Fruit fly (Drosophila melanogaster) whole organism, embryonic: ENCODE data around the gene stg.

ENCODE experiments used
- Atf-2 ChIP-seq: fragments of 200-800 bp; sonication (Bioruptor generic); optimal IDR thresholded peaks from 2 replicates; lab custom pipeline; 2016; ENCODE audit warnings: missing biosample characterization, missing genetic modification characterization
- Bteb2 ChIP-seq: fragments of 200-800 bp; sonication (Bioruptor generic); optimal IDR thresholded peaks from 2 replicates; lab custom pipeline; 2016; ENCODE audit warnings: missing biosample characterization, missing genetic modification characterization
- CG11093 ChIP-seq: fragments of 200-800 bp; sonication (Bioruptor generic); IDR thresholded peaks from 3 replicates; pipeline ENCODE4 v1.3.6; 2022; ENCODE audit warnings: missing biosample characterization, missing genetic modification characterization
- CG12071 ChIP-seq: fragments of 200-800 bp; sonication (Bioruptor generic); optimal IDR thresholded peaks from 3 replicates; lab custom pipeline; 2018; ENCODE audit warnings: missing biosample characterization, mild to moderate bottlenecking, missing genetic modification characterization
- CG12155 ChIP-seq: fragments of 200-800 bp; sonication (Bioruptor generic); optimal IDR thresholded peaks from 3 replicates; lab custom pipeline; 2016; ENCODE audit warnings: missing biosample characterization, missing genetic modification characterization
- CG12744 ChIP-seq: fragments of 200-800 bp; sonication (Bioruptor generic); optimal IDR thresholded peaks from 2 replicates; lab custom pipeline; 2016; ENCODE audit warnings: missing biosample characterization, missing genetic modification characterization
- CG13287 ChIP-seq: fragments of 200-800 bp; sonication (Bioruptor generic); IDR thresholded peaks from 2 replicates; pipeline ENCODE4 v1.3.6; 2022; ENCODE audit warnings: missing biosample characterization, missing genetic modification characterization; ENCODE audit not compliant: partially characterized antibody
- CG14710 ChIP-seq: fragments of 200-800 bp; sonication (Bioruptor generic); optimal IDR thresholded peaks from 3 replicates; lab custom pipeline; 2019; ENCODE audit warnings: missing biosample characterization, mild to moderate bottlenecking, missing genetic modification characterization, moderate library complexity
- CG15479 ChIP-seq: fragments of 200-800 bp; sonication (Bioruptor generic); optimal IDR thresholded peaks from 3 replicates; lab custom pipeline; 2019; ENCODE audit warnings: missing biosample characterization, mild to moderate bottlenecking, missing genetic modification characterization, moderate library complexity
- CG1602 ChIP-seq: fragments of 200-800 bp; sonication (Bioruptor generic); optimal IDR thresholded peaks from 3 replicates; lab custom pipeline; 2016; ENCODE audit warnings: missing biosample characterization, missing genetic modification characterization
- CG17328 ChIP-seq: fragments of 200-800 bp; sonication (Bioruptor generic); IDR thresholded peaks from 2 replicates; pipeline ENCODE4 v1.3.6; 2022; ENCODE audit warnings: missing biosample characterization, missing genetic modification characterization
- CG17829 ChIP-seq: fragments of 200-800 bp; optimal IDR thresholded peaks from 2 replicates; lab custom pipeline; 2019; ENCODE audit warnings: missing biosample characterization, mild to moderate bottlenecking, missing genetic modification characterization, moderate library complexity
- CG2199 ChIP-seq: fragments of 200-800 bp; sonication (Bioruptor generic); IDR thresholded peaks from 3 replicates; pipeline ENCODE4 v1.3.6; 2022; ENCODE audit warnings: missing biosample characterization, missing genetic modification characterization
- CG30020 ChIP-seq: fragments of 200-800 bp; optimal IDR thresholded peaks from 2 replicates; lab custom pipeline; 2019; ENCODE audit warnings: missing biosample characterization, mild to moderate bottlenecking, missing genetic modification characterization, moderate library complexity
- CG6254 ChIP-seq: fragments of 200-800 bp; sonication (Bioruptor generic); optimal IDR thresholded peaks from 3 replicates; lab custom pipeline; 2017; ENCODE audit warnings: mild to moderate bottlenecking, missing biosample characterization, missing genetic modification reagents, missing genetic modification characterization
- CG6689 ChIP-seq: fragments of 200-800 bp; sonication (Bioruptor generic); IDR thresholded peaks from 2 replicates; pipeline ENCODE4 v1.3.6; 2022; ENCODE audit warnings: missing biosample characterization, missing genetic modification characterization
- CG6791 ChIP-seq: fragments of 200-800 bp; sonication (Bioruptor generic); IDR thresholded peaks from 3 replicates; pipeline ENCODE4 v1.3.6; 2022; ENCODE audit warnings: missing biosample characterization, missing genetic modification characterization; ENCODE audit not compliant: partially characterized antibody
- CG6813 ChIP-seq: fragments of 200-800 bp; sonication (Bioruptor generic); optimal IDR thresholded peaks from 2 replicates; lab custom pipeline; 2017; ENCODE audit warnings: missing biosample characterization, missing genetic modification characterization, mild to moderate bottlenecking, moderate library complexity, missing genetic modification reagents
- CG6854 ChIP-seq: fragments of 200-800 bp; sonication (Bioruptor generic); optimal IDR thresholded peaks from 3 replicates; lab custom pipeline; 2017; ENCODE audit warnings: missing biosample characterization, mild to moderate bottlenecking, missing genetic modification characterization
- CG7745 ChIP-seq: fragments of 200-800 bp; sonication (Bioruptor generic); optimal IDR thresholded peaks from 2 replicates; lab custom pipeline; 2018; ENCODE audit warnings: missing biosample characterization, mild to moderate bottlenecking, missing genetic modification characterization, moderate library complexity
- CG9215 ChIP-seq: fragments of 200-800 bp; sonication (Bioruptor generic); IDR thresholded peaks from 2 replicates; pipeline ENCODE4 v1.3.6; 2022; ENCODE audit warnings: missing biosample characterization, missing genetic modification characterization
- CG9437 ChIP-seq: fragments of 200-800 bp; sonication (Bioruptor generic); optimal IDR thresholded peaks from 2 replicates; lab custom pipeline; 2018; ENCODE audit warnings: missing biosample characterization, mild to moderate bottlenecking, missing genetic modification characterization
- Deaf1 ChIP-seq: fragments of 200-800 bp; optimal IDR thresholded peaks from 3 replicates; lab custom pipeline; 2019; ENCODE audit warnings: missing biosample characterization, mild to moderate bottlenecking, missing genetic modification characterization, moderate library complexity
- Dref ChIP-seq: fragments of 200-800 bp; sonication (Bioruptor generic); IDR thresholded peaks from 2 replicates; pipeline ENCODE4 v1.3.6; 2022; ENCODE audit warnings: missing biosample characterization, missing genetic modification characterization
- Ets97D ChIP-seq: fragments of 200-800 bp; sonication (Bioruptor generic); optimal IDR thresholded peaks from 3 replicates; lab custom pipeline; 2016; ENCODE audit warnings: missing biosample characterization, missing genetic modification characterization
- GATAe ChIP-seq: fragments of 200-800 bp; sonication (Bioruptor generic); conservative IDR thresholded peaks from 2 replicates; pipeline ENCODE4 v1.3.6; 2022; ENCODE audit warnings: missing biosample characterization, missing genetic modification characterization
- Hmr ChIP-seq: fragments of 200-800 bp; sonication (Bioruptor generic); optimal IDR thresholded peaks from 3 replicates; lab custom pipeline; 2017; ENCODE audit warnings: mild to moderate bottlenecking, missing biosample characterization, missing genetic modification reagents, missing genetic modification characterization
- Kr ChIP-seq: fragments of 200-800 bp; sonication (Bioruptor generic); optimal IDR thresholded peaks from 2 replicates; lab custom pipeline; 2017; ENCODE audit warnings: missing biosample characterization, mild to moderate bottlenecking, missing genetic modification characterization
- Mes4 ChIP-seq: fragments of 200-800 bp; sonication (Bioruptor generic); optimal IDR thresholded peaks from 2 replicates; lab custom pipeline; 2016; ENCODE audit warnings: missing biosample characterization, missing genetic modification characterization
- NC2α ChIP-seq: fragments of 200-800 bp; sonication (Bioruptor generic); optimal IDR thresholded peaks from 2 replicates; lab custom pipeline; 2016; ENCODE audit warnings: missing biosample characterization, missing genetic modification characterization
- Sry-β ChIP-seq: fragments of 200-800 bp; sonication (Bioruptor generic); optimal IDR thresholded peaks from 2 replicates; lab custom pipeline; 2018; ENCODE audit warnings: missing biosample characterization, mild to moderate bottlenecking, missing genetic modification characterization, moderate library complexity
- TFAM ChIP-seq: fragments of 200-800 bp; sonication (Bioruptor generic); optimal IDR thresholded peaks from 2 replicates; lab custom pipeline; 2017; ENCODE audit warnings: missing biosample characterization, missing genetic modification characterization, inconsistent platforms
- chif ChIP-seq, 2 experiments: fragments of 200-800 bp; sonication (Bioruptor generic); optimal IDR thresholded peaks; 3 replicates each; lab custom pipeline; 2016; ENCODE audit warnings: missing biosample characterization in 2 of 2, missing genetic modification characterization in 2 of 2
- ci ChIP-seq: fragments of 200-800 bp; sonication (Bioruptor generic); IDR thresholded peaks from 3 replicates; pipeline ENCODE4 v1.3.6; 2022; ENCODE audit warnings: missing biosample characterization, missing genetic modification characterization
- da ChIP-seq: fragments of 200-800 bp; sonication (Bioruptor generic); optimal IDR thresholded peaks from 2 replicates; lab custom pipeline; 2016; ENCODE audit warnings: missing biosample characterization, missing genetic modification characterization
- dysf ChIP-seq: fragments of 200-800 bp; sonication (Bioruptor generic); IDR thresholded peaks from 3 replicates; pipeline ENCODE4 v1.3.6; 2022; ENCODE audit warnings: missing biosample characterization, missing genetic modification characterization
- fu2 ChIP-seq: fragments of 200-800 bp; sonication (Bioruptor generic); optimal IDR thresholded peaks from 2 replicates; lab custom pipeline; 2016; ENCODE audit warnings: missing biosample characterization, missing genetic modification characterization
- grau ChIP-seq: fragments of 200-800 bp; optimal IDR thresholded peaks from 3 replicates; lab custom pipeline; 2019; ENCODE audit warnings: missing biosample characterization, mild to moderate bottlenecking, missing genetic modification characterization, moderate library complexity
- gsb ChIP-seq: fragments of 200-800 bp; sonication (Bioruptor generic); IDR thresholded peaks from 2 replicates; pipeline ENCODE4 v1.3.6; 2022; ENCODE audit warnings: missing biosample characterization, missing genetic modification characterization
- nmo ChIP-seq: fragments of 200-800 bp; sonication (Bioruptor generic); optimal IDR thresholded peaks from 2 replicates; lab custom pipeline; 2018; ENCODE audit warnings: missing biosample characterization, mild to moderate bottlenecking, missing genetic modification characterization, moderate library complexity
- otp ChIP-seq: fragments of 200-800 bp; sonication (Bioruptor generic); IDR thresholded peaks from 3 replicates; pipeline ENCODE4, ENCODE4 v1.3.6; 2022; ENCODE audit warnings: missing biosample characterization, missing genetic modification characterization
- pan ChIP-seq, 4 experiments: fragments of >200 bp in 3 of 4; fragments of 200-800 bp in 1 of 4; sonication (Bioruptor generic) in 1 of 4; optimal IDR thresholded peaks in 3 of 4; IDR thresholded peaks in 1 of 4; 2 replicates each; pipeline versions ENCODE4 v1.3.6 to Lab custom; 2017 to 2022; ENCODE audit warnings: missing biosample characterization in 2 of 4, missing genetic modification characterization in 2 of 4, mixed read lengths in 1 of 4
- pb ChIP-seq: fragments of 200-800 bp; sonication (Bioruptor generic); optimal IDR thresholded peaks from 3 replicates; lab custom pipeline; 2016; ENCODE audit warnings: missing biosample characterization, missing genetic modification characterization
- shn ChIP-seq: fragments of 200-800 bp; sonication (Bioruptor generic); optimal IDR thresholded peaks from 3 replicates; lab custom pipeline; 2016; ENCODE audit warnings: missing biosample characterization, missing genetic modification characterization
- sima ChIP-seq: fragments of 200-800 bp; sonication (Bioruptor generic); optimal IDR thresholded peaks from 2 replicates; lab custom pipeline; 2016; ENCODE audit warnings: missing biosample characterization, missing genetic modification characterization
- sisA ChIP-seq: fragments of 200-800 bp; sonication (Bioruptor generic); IDR thresholded peaks from 2 replicates; pipeline ENCODE4 v1.3.6; 2022; ENCODE audit warnings: missing biosample characterization, missing genetic modification characterization
- sr ChIP-seq: fragments of 200-800 bp; sonication (Bioruptor generic); IDR thresholded peaks from 3 replicates; pipeline ENCODE4 v1.3.6; 2022; ENCODE audit warnings: missing biosample characterization, missing genetic modification characterization
- trh ChIP-seq: fragments of 200-800 bp; sonication (Bioruptor generic); optimal IDR thresholded peaks from 2 replicates; lab custom pipeline; 2016; ENCODE audit warnings: missing biosample characterization, missing genetic modification characterization
- unc-4 ChIP-seq: fragments of 200-800 bp; sonication (Bioruptor generic); IDR thresholded peaks from 2 replicates; pipeline ENCODE4 v1.3.6; 2022; ENCODE audit warnings: missing biosample characterization, missing genetic modification characterization; ENCODE audit not compliant: partially characterized antibody
- vvl ChIP-seq: fragments of 200-800 bp; sonication (Bioruptor generic); IDR thresholded peaks from 2 replicates; pipeline ENCODE4 v1.3.6; 2022; ENCODE audit warnings: missing biosample characterization, missing genetic modification characterization
- wor ChIP-seq: fragments of 200-800 bp; sonication (Bioruptor generic); IDR thresholded peaks from 2 replicates; pipeline ENCODE4 v1.3.6; 2022; ENCODE audit warnings: missing biosample characterization, missing genetic modification characterization

Gene stg

DNA sequence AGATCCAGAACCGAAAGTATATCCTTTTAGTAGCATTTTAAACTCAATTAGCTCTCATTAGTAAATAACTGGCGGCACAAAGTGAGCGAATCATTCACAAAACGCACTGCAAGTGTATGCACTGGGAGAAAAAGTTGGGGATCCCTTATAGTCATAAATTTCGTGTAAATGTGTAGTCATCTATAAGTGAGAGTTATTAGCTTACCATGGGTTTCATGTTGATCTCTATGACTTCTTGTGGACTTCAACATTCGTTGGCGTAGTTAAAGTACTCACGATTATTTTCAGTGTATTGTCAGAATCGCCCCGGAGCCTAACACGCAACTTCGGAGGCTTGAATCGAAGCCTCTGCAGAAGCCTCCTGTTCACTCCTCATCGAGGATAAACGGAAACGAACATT is 21.4 kb upstream of the stg start (continued):
- peak; percentile 11 for TF ChIP-seq Mes4 (GFP tag; lab: Kevin White, UChicago)
- TF ChIP-seq CG9437 (GFP tag; lab: Kevin White, UChicago), result no peak
- no peak for TF ChIP-seq NC2α (GFP tag; lab: Kevin White, UChicago)
- no peak for TF ChIP-seq CG2199 (GFP tag; lab: Robert Waterston, UW)
- no peak for TF ChIP-seq CG11093 (GFP tag; lab: Robert Waterston, UW)
- TF ChIP-seq Ets97D, result no peak
- no peak for TF ChIP-seq Hmr (GFP tag; lab: Kevin White, UChicago)
- no peak for TF ChIP-seq gsb
- TF ChIP-seq CG30020 (tag; lab: Kevin White, UChicago), result no peak
- no peak for TF ChIP-seq CG6791 (GFP tag; lab: Robert Waterston, UW)
- no peak for TF ChIP-seq CG12071 (GFP tag; lab: Kevin White, UChicago)
- TF ChIP-seq shn (GFP tag; lab: Kevin White, UChicago), result peak; percentile 11
- no peak for TF ChIP-seq CG6854 (GFP tag; lab: Kevin White, UChicago)
- TF ChIP-seq CG17829 (tag; lab: Kevin White, UChicago), result peak; percentile 51
- peak; percentile 19 for TF ChIP-seq grau
- peak in 1 of 2 experiments; percentile 58 for TF ChIP-seq chif (GFP tag; optimal IDR thresholded peaks at IDR 0.05; lab: Kevin White, UChicago)
- no peak for TF ChIP-seq trh (GFP tag; lab: Kevin White, UChicago)
- TF ChIP-seq CG7745, result no peak
- TF ChIP-seq otp, result no peak
- no peak for TF ChIP-seq CG6813
- TF ChIP-seq sima (GFP tag; lab: Kevin White, UChicago), result no peak
- no peak for TF ChIP-seq pb (GFP tag; lab: Kevin White, UChicago)
- peak; percentile 47 for TF ChIP-seq Atf-2
- no peak for TF ChIP-seq unc-4 (GFP tag; lab: Robert Waterston, UW)
- peak; percentile 42 for TF ChIP-seq Kr (GFP tag; lab: Kevin White, UChicago)
- TF ChIP-seq CG9215 (GFP tag; lab: Robert Waterston, UW), result no peak
- no peak for TF ChIP-seq Bteb2
- TF ChIP-seq dysf (GFP tag; lab: Robert Waterston, UW), result no peak
- no peak for TF ChIP-seq CG13287
- no peak for TF ChIP-seq GATAe (GFP tag; lab: Robert Waterston, UW)
- TF ChIP-seq nmo (GFP tag; lab: Kevin White, UChicago), result peak; percentile 30
- peak; percentile 28 for TF ChIP-seq CG14710 (tag; lab: Kevin White, UChicago)
- TF ChIP-seq CG15479 (GFP tag; lab: Kevin White, UChicago), result no peak
- TF ChIP-seq CG12155 (GFP tag; lab: Kevin White, UChicago), result no peak
- TF ChIP-seq Deaf1 (tag; lab: Kevin White, UChicago), result no peak
- peak; percentile 19; the same call in 1 of the 2 replicates for TF ChIP-seq sisA (GFP tag; lab: Robert Waterston, UW)
- TF ChIP-seq CG12744, result no peak
- TF ChIP-seq da, result no peak
- no peak for TF ChIP-seq CG6254
- no peak for TF ChIP-seq Sry-β
- TF ChIP-seq ci (GFP tag; lab: Robert Waterston, UW), result 0 out of 3 replicates have a peak, but pooled peaks have one; percentile 12
- no peak for TF ChIP-seq fu2 (GFP tag; lab: Kevin White, UChicago)
- TF ChIP-seq CG17328 (GFP tag; lab: Robert Waterston, UW), result peak; percentile 38; the same call in 1 of the 2 replicates
- no peak for TF ChIP-seq pan (optimal IDR thresholded peaks at IDR 0.05; lab: Kevin White, UChicago)
- TF ChIP-seq pan (GFP tag; optimal IDR thresholded peaks at IDR 0.05 in 1 of 2, IDR thresholded peaks at IDR 0.05 in 1 of 2), result no peak
- no peak for TF ChIP-seq sr (GFP tag; lab: Robert Waterston, UW)
- TF ChIP-seq Dref (GFP tag; lab: Robert Waterston, UW), result no peak
- TF ChIP-seq CG6689 (GFP tag; lab: Robert Waterston, UW), result peak; percentile 47; the same call in 1 of the 2 replicates
- no peak for TF ChIP-seq wor
- no peak for TF ChIP-seq TFAM (GFP tag; lab: Kevin White, UChicago)
- peak; percentile 38; the same call in 1 of the 2 replicates for TF ChIP-seq vvl (GFP tag; lab: Robert Waterston, UW)
- TF ChIP-seq CG1602 (GFP tag; lab: Kevin White, UChicago), result peak; percentile 14
